Fruit fly (Drosophila melanogaster) whole organism, embryonic: Measurements from ENCODE around the gene CG34056.

ENCODE experiments used
- Bdp1 ChIP-seq: fragments of 200-800 bp; sonication (Bioruptor generic); optimal IDR thresholded peaks from 3 replicates; lab custom pipeline; 2016; ENCODE audit warnings: missing biosample characterization, missing genetic modification characterization
- CG10274 ChIP-seq: fragments of 200-800 bp; sonication (Bioruptor generic); optimal IDR thresholded peaks from 3 replicates; lab custom pipeline; 2017; ENCODE audit warnings: missing biosample characterization, mild to moderate bottlenecking, missing genetic modification characterization
- CG10565 ChIP-seq: fragments of 200-800 bp; sonication (Bioruptor generic); optimal IDR thresholded peaks from 3 replicates; lab custom pipeline; 2016; ENCODE audit warnings: missing biosample characterization, mild to moderate bottlenecking, missing genetic modification characterization
- CG12659 ChIP-seq: fragments of 200-800 bp; sonication (Bioruptor generic); optimal IDR thresholded peaks from 3 replicates; lab custom pipeline; 2017; ENCODE audit warnings: mild to moderate bottlenecking, missing biosample characterization, missing genetic modification reagents, missing genetic modification characterization
- CG14050 ChIP-seq: fragments of 200-800 bp; sonication (Bioruptor generic); IDR thresholded peaks from 3 replicates; pipeline ENCODE4 v1.3.6; 2022; ENCODE audit warnings: missing biosample characterization, missing genetic modification characterization
- CG14710 ChIP-seq: fragments of 200-800 bp; sonication (Bioruptor generic); optimal IDR thresholded peaks from 3 replicates; lab custom pipeline; 2019; ENCODE audit warnings: missing biosample characterization, mild to moderate bottlenecking, missing genetic modification characterization, moderate library complexity
- CG15269 ChIP-seq: fragments of 200-800 bp; sonication (Bioruptor generic); optimal IDR thresholded peaks from 2 replicates; lab custom pipeline; 2018; ENCODE audit warnings: missing biosample characterization, mild to moderate bottlenecking, missing genetic modification characterization, moderate library complexity
- CG30431 ChIP-seq: fragments of 200-800 bp; sonication (Bioruptor generic); optimal IDR thresholded peaks from 2 replicates; lab custom pipeline; 2017; ENCODE audit warnings: missing biosample characterization, missing genetic modification characterization
- CG32767 ChIP-seq: fragments of 200-800 bp; sonication (Bioruptor generic); IDR thresholded peaks from 2 replicates; pipeline ENCODE4 v1.3.6; 2022; ENCODE audit warnings: missing biosample characterization, missing genetic modification characterization
- CG4820 ChIP-seq: fragments of 200-800 bp; sonication (Bioruptor generic); optimal IDR thresholded peaks from 3 replicates; lab custom pipeline; 2016; ENCODE audit warnings: missing biosample characterization, missing genetic modification characterization
- CG6654 ChIP-seq: fragments of 200-800 bp; sonication (Bioruptor generic); optimal IDR thresholded peaks from 2 replicates; lab custom pipeline; 2017; ENCODE audit warnings: missing biosample characterization, mild to moderate bottlenecking, missing genetic modification characterization
- CG6791 ChIP-seq: fragments of 200-800 bp; sonication (Bioruptor generic); IDR thresholded peaks from 3 replicates; pipeline ENCODE4 v1.3.6; 2022; ENCODE audit warnings: missing biosample characterization, missing genetic modification characterization; ENCODE audit not compliant: partially characterized antibody
- CG9876 ChIP-seq: fragments of 200-800 bp; sonication (Bioruptor generic); optimal IDR thresholded peaks from 2 replicates; lab custom pipeline; 2016; ENCODE audit warnings: missing biosample characterization, missing genetic modification characterization
- D19B ChIP-seq: fragments of 200-800 bp; sonication (Bioruptor generic); optimal IDR thresholded peaks from 2 replicates; lab custom pipeline; 2017; ENCODE audit warnings: missing biosample characterization, mild to moderate bottlenecking, missing genetic modification characterization
- Deaf1 ChIP-seq: fragments of 200-800 bp; optimal IDR thresholded peaks from 3 replicates; lab custom pipeline; 2019; ENCODE audit warnings: missing biosample characterization, mild to moderate bottlenecking, missing genetic modification characterization, moderate library complexity
- Dll ChIP-seq: fragments of 200-800 bp; sonication (Bioruptor generic); IDR thresholded peaks from 4 replicates; pipeline ENCODE4 v1.3.6; 2022; ENCODE audit warnings: missing biosample characterization, missing genetic modification characterization; ENCODE audit not compliant: partially characterized antibody
- E2f1 ChIP-seq: fragments of 200-800 bp; sonication (Bioruptor generic); IDR thresholded peaks from 2 replicates; pipeline ENCODE4 v1.3.6; 2022; ENCODE audit warnings: missing biosample characterization, missing genetic modification characterization
- GATAe ChIP-seq: fragments of 200-800 bp; sonication (Bioruptor generic); conservative IDR thresholded peaks from 2 replicates; pipeline ENCODE4 v1.3.6; 2022; ENCODE audit warnings: missing biosample characterization, missing genetic modification characterization
- Gug ChIP-seq: fragments of 200-800 bp; sonication (Bioruptor generic); IDR thresholded peaks from 4 replicates; pipeline ENCODE4 v1.3.6; 2022; ENCODE audit warnings: missing biosample characterization, missing genetic modification characterization
- Lhr ChIP-seq: fragments of 200-800 bp; sonication (Bioruptor generic); optimal IDR thresholded peaks from 3 replicates; lab custom pipeline; 2017; ENCODE audit warnings: mild to moderate bottlenecking, missing biosample characterization, missing genetic modification reagents, missing genetic modification characterization
- Lim3 ChIP-seq: fragments of 200-800 bp; sonication (Bioruptor generic); IDR thresholded peaks from 2 replicates; pipeline ENCODE4 v1.3.6; 2022; ENCODE audit warnings: missing biosample characterization, missing genetic modification characterization
- MBD-R2 ChIP-seq: fragments of 200-800 bp; sonication (Bioruptor generic); IDR thresholded peaks from 2 replicates; pipeline ENCODE4 v1.3.6; 2022; ENCODE audit warnings: missing biosample characterization, missing genetic modification characterization
- NC2α ChIP-seq: fragments of 200-800 bp; sonication (Bioruptor generic); optimal IDR thresholded peaks from 2 replicates; lab custom pipeline; 2016; ENCODE audit warnings: missing biosample characterization, missing genetic modification characterization
- NK7.1 ChIP-seq: fragments of 200-800 bp; sonication (Bioruptor generic); optimal IDR thresholded peaks from 3 replicates; lab custom pipeline; 2016; ENCODE audit warnings: missing biosample characterization, missing genetic modification characterization
- NfI ChIP-seq: fragments of 200-800 bp; sonication (Bioruptor generic); optimal IDR thresholded peaks from 3 replicates; lab custom pipeline; 2018; ENCODE audit warnings: missing biosample characterization, mild to moderate bottlenecking, missing genetic modification characterization, moderate library complexity
- Oli ChIP-seq: fragments of 200-800 bp; sonication (Bioruptor generic); optimal IDR thresholded peaks from 2 replicates; lab custom pipeline; 2018; ENCODE audit warnings: missing biosample characterization, mild to moderate bottlenecking, missing genetic modification characterization, moderate library complexity
- Optix ChIP-seq: fragments of 200-800 bp; sonication (Bioruptor generic); IDR thresholded peaks from 3 replicates; pipeline ENCODE4 v1.3.6; 2022; ENCODE audit warnings: missing biosample characterization, missing genetic modification characterization
- Pdp1 ChIP-seq, 2 experiments: fragments of 200-800 bp; sonication (Bioruptor generic); optimal IDR thresholded peaks; 3 replicates each; lab custom pipeline; 2016; ENCODE audit warnings: missing biosample characterization in 2 of 2, missing genetic modification characterization in 2 of 2, mild to moderate bottlenecking in 1 of 2, moderate library complexity in 1 of 2
- Ravus ChIP-seq: fragments of 200-800 bp; sonication (Bioruptor generic); IDR thresholded peaks from 2 replicates; pipeline ENCODE4 v1.3.6; 2022; ENCODE audit warnings: missing biosample characterization, missing genetic modification characterization
- Sox100B ChIP-seq: fragments of 200-800 bp; sonication (Bioruptor generic); optimal IDR thresholded peaks from 3 replicates; lab custom pipeline; 2018; ENCODE audit warnings: missing biosample characterization, mild to moderate bottlenecking, missing genetic modification characterization
- Sry-β ChIP-seq: fragments of 200-800 bp; sonication (Bioruptor generic); optimal IDR thresholded peaks from 2 replicates; lab custom pipeline; 2018; ENCODE audit warnings: missing biosample characterization, mild to moderate bottlenecking, missing genetic modification characterization, moderate library complexity
- Usf ChIP-seq: fragments of 200-800 bp; sonication (Bioruptor generic); optimal IDR thresholded peaks from 2 replicates; lab custom pipeline; 2017; ENCODE audit warnings: missing genotype, missing biosample characterization, missing genetic modification characterization
- caup ChIP-seq: fragments of 200-800 bp; sonication (Bioruptor generic); optimal IDR thresholded peaks from 3 replicates; lab custom pipeline; 2017; ENCODE audit warnings: missing biosample characterization, mild to moderate bottlenecking, missing genetic modification characterization, moderate library complexity; ENCODE audit not compliant: severe bottlenecking
- eve ChIP-seq, 2 experiments: fragments of >200 bp; optimal IDR thresholded peaks; 2 replicates each; lab custom pipeline; 2017; ENCODE audit warnings: missing biosample characterization in 2 of 2, missing genetic modification characterization in 2 of 2
- eyg ChIP-seq: fragments of 200-800 bp; sonication (Bioruptor generic); optimal IDR thresholded peaks from 3 replicates; lab custom pipeline; 2016; ENCODE audit warnings: missing biosample characterization, missing genetic modification characterization
- fu2 ChIP-seq: fragments of 200-800 bp; sonication (Bioruptor generic); optimal IDR thresholded peaks from 2 replicates; lab custom pipeline; 2016; ENCODE audit warnings: missing biosample characterization, missing genetic modification characterization
- lov ChIP-seq, 2 experiments: fragments of 200-800 bp in 1 of 2; fragments of >200 bp in 1 of 2; sonication (Bioruptor generic) in 1 of 2; IDR thresholded peaks in 1 of 2; optimal IDR thresholded peaks in 1 of 2; 2 replicates in 1 of 2; 3 replicates in 1 of 2; pipeline versions ENCODE4 v1.3.6 to Lab custom; 2017 to 2022; ENCODE audit warnings: missing biosample characterization in 1 of 2, missing genetic modification characterization in 1 of 2
- nerfin-1 ChIP-seq: fragments of 200-800 bp; sonication (Bioruptor generic); optimal IDR thresholded peaks from 3 replicates; lab custom pipeline; 2019; ENCODE audit warnings: missing biosample characterization, mild to moderate bottlenecking, missing genetic modification characterization, moderate library complexity
- pita ChIP-seq: fragments of 200-800 bp; sonication (Bioruptor generic); optimal IDR thresholded peaks from 2 replicates; lab custom pipeline; 2017; ENCODE audit warnings: missing biosample characterization, mild to moderate bottlenecking, missing genetic modification characterization
- pum ChIP-seq: fragments of 200-800 bp; sonication (Bioruptor generic); optimal IDR thresholded peaks from 2 replicates; lab custom pipeline; 2016; ENCODE audit warnings: missing biosample characterization, missing genetic modification characterization
- row ChIP-seq: fragments of 200-800 bp; sonication (Bioruptor generic); IDR thresholded peaks from 3 replicates; pipeline ENCODE4 v1.3.6; 2022; ENCODE audit warnings: missing biosample characterization, missing genetic modification characterization
- sisA ChIP-seq: fragments of 200-800 bp; sonication (Bioruptor generic); IDR thresholded peaks from 2 replicates; pipeline ENCODE4 v1.3.6; 2022; ENCODE audit warnings: missing biosample characterization, missing genetic modification characterization
- slbo ChIP-seq: fragments of 200-800 bp; sonication (Bioruptor generic); IDR thresholded peaks from 2 replicates; pipeline ENCODE4 v1.3.6; 2022; ENCODE audit warnings: missing biosample characterization, missing genetic modification characterization
- slou ChIP-seq: fragments of 200-800 bp; sonication (Bioruptor generic); optimal IDR thresholded peaks from 3 replicates; lab custom pipeline; 2016; ENCODE audit warnings: missing biosample characterization, missing genetic modification characterization
- sug ChIP-seq: fragments of 200-800 bp; optimal IDR thresholded peaks from 2 replicates; lab custom pipeline; 2019; ENCODE audit warnings: missing biosample characterization, mild to moderate bottlenecking, missing genetic modification characterization, moderate library complexity
- toy ChIP-seq: fragments of 200-800 bp; sonication (Bioruptor generic); IDR thresholded peaks from 2 replicates; pipeline ENCODE4 v1.3.6; 2022; ENCODE audit warnings: missing biosample characterization, missing genetic modification characterization
- unc-4 ChIP-seq: fragments of 200-800 bp; sonication (Bioruptor generic); IDR thresholded peaks from 2 replicates; pipeline ENCODE4 v1.3.6; 2022; ENCODE audit warnings: missing biosample characterization, missing genetic modification characterization; ENCODE audit not compliant: partially characterized antibody
- usp ChIP-seq: fragments of >200 bp; optimal IDR thresholded peaks from 2 replicates; lab custom pipeline; 2017; ENCODE audit warnings: missing biosample characterization, missing genetic modification characterization

The CG34056 gene

dm6 chr3L:857063-858015 is 38.4 kb upstream of the CG34056 start, which contains the start of gene dpr20 (continued):
- no peak for TF ChIP-seq CG6791 (GFP tag; lab: Robert Waterston, UW)
- peak; percentile 83 for TF ChIP-seq CG15269 (tag; lab: Kevin White, UChicago)
- peak; percentile 19 for TF ChIP-seq CG14710 (tag; lab: Kevin White, UChicago)
- TF ChIP-seq NK7.1 (GFP tag; lab: Kevin White, UChicago), result peak; percentile 27
- peak; percentile 79 for TF ChIP-seq CG32767 (GFP tag; lab: Robert Waterston, UW)
- peak; percentile 77 for TF ChIP-seq MBD-R2 (GFP tag; lab: Robert Waterston, UW)
- TF ChIP-seq CG10274 (GFP tag; lab: Kevin White, UChicago), result peak; percentile 41
- peak; percentile 90 for TF ChIP-seq Deaf1 (tag; lab: Kevin White, UChicago)
- TF ChIP-seq Bdp1 (GFP tag; lab: Kevin White, UChicago), result peak; percentile 45
- no peak for TF ChIP-seq Lim3 (GFP tag; lab: Robert Waterston, UW)
- no peak; the same call in 1 of the 2 replicates for TF ChIP-seq Ravus (GFP tag; lab: Robert Waterston, UW)
- TF ChIP-seq D19B, result peak; percentile 42
- peak; percentile 33 for TF ChIP-seq nerfin-1 (tag; lab: Kevin White, UChicago)
- no peak for TF ChIP-seq Dll (GFP tag; lab: Robert Waterston, UW)
- TF ChIP-seq CG14050, result peak; percentile 74
- peak; percentile 67 for TF ChIP-seq CG12659 (GFP tag; lab: Kevin White, UChicago)
- TF ChIP-seq Optix (GFP tag; lab: Robert Waterston, UW), result peak; percentile 87
- peak; percentile 64 for TF ChIP-seq sug (tag; lab: Kevin White, UChicago)
- no peak for TF ChIP-seq eve (GFP tag; optimal IDR thresholded peaks at IDR 0.05; lab: Kevin White, UChicago)
- no peak for TF ChIP-seq Sox100B (GFP tag; lab: Kevin White, UChicago)
- TF ChIP-seq CG9876 (GFP tag; lab: Kevin White, UChicago), result peak; percentile 39
- peak; percentile 83 for TF ChIP-seq E2f1 (GFP tag; lab: Robert Waterston, UW)
- TF ChIP-seq row (GFP tag; lab: Robert Waterston, UW), result peak; percentile 93
- peak; percentile 56 for TF ChIP-seq CG30431
- peak; percentile 69 for TF ChIP-seq fu2 (GFP tag; lab: Kevin White, UChicago)
- peak; percentile 9 for TF ChIP-seq Usf
- peak; percentile 85 for TF ChIP-seq sisA (GFP tag; lab: Robert Waterston, UW)
- no peak for TF ChIP-seq lov (optimal IDR thresholded peaks at IDR 0.05; lab: Kevin White, UChicago)
- TF ChIP-seq lov (GFP tag; IDR thresholded peaks at IDR 0.05; lab: Robert Waterston, UW), result peak; percentile 75; the same call in 2 of the 3 replicates
- TF ChIP-seq Lhr, result peak; percentile 3
- peak; percentile 45 for TF ChIP-seq slou (GFP tag; lab: Kevin White, UChicago)
- peak; percentile 62 for TF ChIP-seq eyg (GFP tag; lab: Kevin White, UChicago)
- no peak for TF ChIP-seq NC2α (GFP tag; lab: Kevin White, UChicago)
- no peak for TF ChIP-seq unc-4 (GFP tag; lab: Robert Waterston, UW)
- no peak for TF ChIP-seq usp (GFP tag; lab: Kevin White, UChicago)
- peak; percentile 55 for TF ChIP-seq pum (GFP tag; lab: Kevin White, UChicago)
- TF ChIP-seq CG10565 (GFP tag; lab: Kevin White, UChicago), result no peak
- TF ChIP-seq GATAe (GFP tag; lab: Robert Waterston, UW), result peak; percentile 48
- TF ChIP-seq CG4820, result peak; percentile 59
- peak; percentile 76 for TF ChIP-seq caup (GFP tag; lab: Kevin White, UChicago)
- TF ChIP-seq Pdp1 (GFP tag; optimal IDR thresholded peaks at IDR 0.05; lab: Kevin White, UChicago), result peak; percentile 68 to 77
- peak; percentile 95 for TF ChIP-seq slbo
- TF ChIP-seq Oli (tag; lab: Kevin White, UChicago), result peak; percentile 67
- TF ChIP-seq CG6654 (GFP tag; lab: Kevin White, UChicago), result peak; percentile 42
- peak; percentile 93 for TF ChIP-seq Gug (GFP tag; lab: Robert Waterston, UW)
- peak; percentile 85 for TF ChIP-seq NfI (GFP tag; lab: Kevin White, UChicago)
- TF ChIP-seq pita (GFP tag; lab: Kevin White, UChicago), result peak; percentile 35
- TF ChIP-seq Sry-β (GFP tag; lab: Kevin White, UChicago), result no peak
- peak; percentile 66; the same call in 1 of the 2 replicates for TF ChIP-seq toy (GFP tag; lab: Robert Waterston, UW)
